Worm (Caenorhabditis elegans): Measurements from ENCODE around the gene T10F2.2.

Gene T10F2.2

DNA sequence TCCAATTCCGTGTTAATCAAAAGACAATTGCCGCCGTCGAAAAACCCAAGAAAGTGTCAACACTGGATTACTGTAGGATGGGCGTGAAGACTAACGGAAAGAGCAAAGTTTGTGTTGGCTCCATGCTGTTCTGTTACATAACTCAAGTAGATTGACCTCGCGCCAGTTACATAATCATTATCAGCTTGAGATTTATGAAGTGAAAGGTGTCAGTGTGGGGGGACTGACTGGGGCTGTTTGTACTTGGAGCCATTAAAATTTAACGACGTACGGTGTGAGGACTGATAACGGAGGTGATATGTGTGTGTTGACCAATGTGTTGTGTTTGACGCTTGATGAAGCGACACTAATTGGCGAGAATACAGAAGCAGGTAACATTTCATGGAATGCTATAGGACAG lies 18.4 kb downstream of the T10F2.2 start:
- TF ChIP-seq fos-1 (tag; optimal IDR thresholded peaks at IDR 0.05) (peak; percentile 52), nhr-77 (tag; optimal IDR thresholded peaks at IDR 0.05) (no peak), lin-39 (tag; optimal IDR thresholded peaks at IDR 0.05) (no peak), crh-2 (tag; optimal IDR thresholded peaks at IDR 0.05) (peak; percentile 5), ztf-1 (GFP tag; conservative IDR thresholded peaks at IDR 0.05) (no peak)

DNA sequence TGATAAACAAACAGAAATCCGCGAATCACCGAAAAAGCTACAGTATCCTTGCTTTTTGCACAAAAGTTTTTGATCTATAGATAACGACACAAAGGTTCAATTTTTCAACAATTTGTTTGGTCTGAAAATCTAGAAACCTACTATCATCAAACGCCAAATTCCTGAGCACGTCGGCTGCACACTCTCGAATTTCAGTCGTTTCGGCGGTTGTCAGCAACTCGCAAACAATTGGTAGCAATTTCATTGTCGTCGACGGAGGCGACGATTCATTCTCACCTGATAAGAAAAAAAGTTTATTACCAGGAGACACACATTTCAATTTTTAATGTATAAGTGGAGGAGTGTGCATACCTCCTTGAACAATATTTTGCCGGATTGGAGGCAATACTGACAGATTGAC lies 19.2 kb downstream of the T10F2.2 start:
- TF ChIP-seq dmd-4 (tag; optimal IDR thresholded peaks at IDR 0.05) (no peak), fos-1 (tag; optimal IDR thresholded peaks at IDR 0.05) (peak; percentile 51)

DNA sequence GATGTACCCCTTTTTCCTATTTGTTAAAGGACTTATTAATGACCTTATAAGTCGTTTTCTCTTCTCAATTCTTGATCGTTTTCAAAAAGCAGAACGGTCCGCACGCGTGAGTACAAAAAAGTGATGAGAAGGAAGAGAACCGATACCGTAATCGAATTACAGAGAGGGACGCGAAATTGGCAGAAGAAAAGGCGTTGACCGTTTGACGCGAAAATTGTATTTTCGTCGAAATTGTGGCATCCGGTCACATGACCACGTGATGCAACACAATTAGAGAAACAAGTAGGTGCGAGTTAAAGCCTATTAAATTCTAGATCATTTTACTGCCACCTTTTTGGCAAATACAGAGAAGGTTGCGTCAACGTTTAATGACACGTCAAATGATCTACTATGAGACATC lies 20.9 kb downstream of the T10F2.2 start:
- TF ChIP-seq unc-62 (GFP tag; optimal IDR thresholded peaks at IDR 0.05) = no peak
- peak; percentile 0 for TF ChIP-seq sma-9 (GFP tag; optimal IDR thresholded peaks at IDR 0.05)
- no peak for TF ChIP-seq sma-9 (tag; optimal IDR thresholded peaks at IDR 0.05)
- no peak for TF ChIP-seq unc-39 (tag; optimal IDR thresholded peaks at IDR 0.05)
- peak; percentile 34 for TF ChIP-seq nhr-129 (tag; optimal IDR thresholded peaks at IDR 0.05)

DNA sequence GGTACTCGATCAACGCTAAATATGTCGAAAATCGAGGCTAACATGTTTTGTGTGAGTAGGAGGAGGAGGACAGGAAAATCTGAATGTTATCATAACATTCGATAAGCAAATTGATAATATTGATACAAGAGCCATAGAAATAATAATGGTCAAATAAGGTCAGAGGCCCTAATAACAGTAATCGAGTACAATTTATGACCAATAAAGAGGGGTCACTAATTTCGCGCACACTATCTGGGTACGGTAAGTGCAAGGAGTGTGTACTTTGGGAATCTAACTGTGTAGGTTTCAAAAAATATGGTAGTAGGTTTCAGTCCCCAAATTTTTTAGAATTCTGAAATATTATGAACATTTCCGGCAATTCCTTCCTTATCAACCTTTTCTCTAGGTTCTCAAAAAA lies 21.6 kb downstream of the T10F2.2 start:
- no peak for TF ChIP-seq ztf-11 (tag; optimal IDR thresholded peaks at IDR 0.05)
- no peak for TF ChIP-seq F13H6.1 (tag; optimal IDR thresholded peaks at IDR 0.05)
- no peak for TF ChIP-seq unc-55 (GFP tag; optimal IDR thresholded peaks at IDR 0.05)
- no peak for TF ChIP-seq nhr-129 (tag; optimal IDR thresholded peaks at IDR 0.05)
- no peak for TF ChIP-seq fos-1 (tag; optimal IDR thresholded peaks at IDR 0.05)
- TF ChIP-seq blmp-1 (tag; optimal IDR thresholded peaks at IDR 0.05; ENCODE audit: insufficient read depth) = no peak

DNA sequence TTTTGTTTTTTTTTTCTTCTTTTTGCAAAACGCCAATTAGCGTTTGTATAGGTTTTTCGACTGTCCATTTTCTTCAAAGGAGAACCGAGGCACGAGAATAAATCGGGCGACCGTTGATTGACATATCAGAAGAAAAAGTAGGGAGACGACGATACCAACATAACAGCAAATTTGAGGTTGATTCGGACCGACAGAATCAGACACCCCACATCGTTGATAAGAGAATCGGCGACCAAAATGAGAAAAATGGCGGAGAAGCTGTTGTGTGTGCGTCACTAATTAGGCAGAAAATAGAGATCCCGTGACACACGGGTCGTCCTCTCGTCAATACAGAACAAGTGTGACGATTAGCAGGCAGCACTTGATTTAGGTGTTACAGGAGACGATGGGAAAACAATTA lies 23.2 kb downstream of the T10F2.2 start:
- no peak for TF ChIP-seq alr-1 (tag; optimal IDR thresholded peaks at IDR 0.05)
- peak; percentile 6 for TF ChIP-seq nhr-129 (tag; optimal IDR thresholded peaks at IDR 0.05)
- TF ChIP-seq lsy-2 (tag; optimal IDR thresholded peaks at IDR 0.05) = peak in 1 of 2 experiments; percentile 1
- no peak for TF ChIP-seq aly-2 (tag; optimal IDR thresholded peaks at IDR 0.05)
- no peak for TF ChIP-seq nhr-23 (tag; optimal IDR thresholded peaks at IDR 0.05)
- peak; percentile 36 for TF ChIP-seq sma-3 (GFP tag; optimal IDR thresholded peaks at IDR 0.05)
- TF ChIP-seq nhr-11 (tag; optimal IDR thresholded peaks at IDR 0.05) = no peak
- no peak for TF ChIP-seq sem-4 (tag; optimal IDR thresholded peaks at IDR 0.05)
- TF ChIP-seq nhr-77 (tag; optimal IDR thresholded peaks at IDR 0.05) = no peak
- no peak for TF ChIP-seq elt-1 (tag; optimal IDR thresholded peaks at IDR 0.05)
- no peak for TF ChIP-seq ama-1 (optimal IDR thresholded peaks at IDR 0.05)

DNA sequence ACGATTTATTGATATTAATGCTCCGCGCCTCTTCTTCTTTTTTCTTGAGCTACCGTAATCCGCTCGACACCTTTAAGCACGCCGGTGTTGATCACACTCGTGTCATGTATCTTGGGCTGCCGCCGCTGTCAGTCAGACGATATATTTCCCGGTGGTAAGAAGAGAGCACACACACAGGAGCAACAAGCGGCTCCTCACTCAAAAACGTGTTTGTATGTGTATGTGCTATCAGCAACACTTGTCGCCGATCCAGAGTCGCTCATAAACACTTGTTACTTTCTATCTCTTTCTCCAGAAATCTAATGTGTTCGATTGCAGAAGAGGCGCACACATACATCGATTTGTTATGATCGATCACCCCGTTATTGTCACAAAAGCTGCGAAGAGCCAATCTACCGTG lies 24.6 kb downstream of the T10F2.2 start:
- TF ChIP-seq nhr-11 (tag; optimal IDR thresholded peaks at IDR 0.05) (no peak), sem-4 (tag; optimal IDR thresholded peaks at IDR 0.05) (no peak), ZK546.5 (tag; optimal IDR thresholded peaks at IDR 0.05) (no peak), lsy-2 (tag; optimal IDR thresholded peaks at IDR 0.05) (peak in 1 of 2 experiments; percentile 67), mbf-1 (tag; optimal IDR thresholded peaks at IDR 0.05) (no peak), sma-9 (GFP tag; optimal IDR thresholded peaks at IDR 0.05) (peak; percentile 36), sma-9 (tag; optimal IDR thresholded peaks at IDR 0.05) (no peak), F13H6.1 (tag; optimal IDR thresholded peaks at IDR 0.05) (peak; percentile 56), nhr-6 (tag; optimal IDR thresholded peaks at IDR 0.05) (no peak)

DNA sequence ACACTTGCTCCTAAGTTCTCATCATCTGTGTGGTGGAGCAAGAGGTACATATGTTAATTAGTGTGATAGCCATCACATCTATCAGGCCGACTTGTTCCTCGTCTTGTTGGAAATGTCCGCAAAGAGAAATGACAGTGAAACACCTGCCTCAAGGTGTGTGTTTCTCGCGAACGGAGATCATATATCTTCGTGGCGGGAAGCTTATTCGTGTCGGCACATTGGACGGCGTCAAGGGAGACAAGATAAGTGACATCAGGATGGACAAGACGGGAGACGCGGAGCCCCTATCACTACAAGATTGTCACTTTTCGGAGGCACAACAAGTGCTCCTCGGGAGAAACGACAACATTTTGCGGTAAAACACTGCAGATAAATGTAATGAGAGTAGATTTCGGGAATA lies 25.3 kb downstream of the T10F2.2 start:
- TF ChIP-seq F13H6.1 (tag; optimal IDR thresholded peaks at IDR 0.05) (no peak), nhr-6 (tag; optimal IDR thresholded peaks at IDR 0.05) (no peak), elt-1 (tag; optimal IDR thresholded peaks at IDR 0.05) (no peak), nhr-237 (tag; optimal IDR thresholded peaks at IDR 0.05) (no peak), sma-9 (GFP tag; optimal IDR thresholded peaks at IDR 0.05) (no peak), sma-9 (tag; optimal IDR thresholded peaks at IDR 0.05) (no peak), blmp-1 (tag; optimal IDR thresholded peaks at IDR 0.05; ENCODE audit: insufficient read depth) (no peak), mdl-1 (tag; optimal IDR thresholded peaks at IDR 0.05) (no peak), dmd-4 (tag; optimal IDR thresholded peaks at IDR 0.05) (no peak), ama-1 (optimal IDR thresholded peaks at IDR 0.05) (no peak), snpc-4 (tag; optimal IDR thresholded peaks at IDR 0.05) (no peak), peb-1 (tag; optimal IDR thresholded peaks at IDR 0.05) (no peak), gmeb-1 (tag; optimal IDR thresholded peaks at IDR 0.05) (no peak), lin-39 (tag; optimal IDR thresholded peaks at IDR 0.05) (no peak)

Data from whole organism, L2 larva.